Worm (Caenorhabditis elegans): Measurements from ENCODE around the gene grl-1.

The grl-1 gene

DNA sequence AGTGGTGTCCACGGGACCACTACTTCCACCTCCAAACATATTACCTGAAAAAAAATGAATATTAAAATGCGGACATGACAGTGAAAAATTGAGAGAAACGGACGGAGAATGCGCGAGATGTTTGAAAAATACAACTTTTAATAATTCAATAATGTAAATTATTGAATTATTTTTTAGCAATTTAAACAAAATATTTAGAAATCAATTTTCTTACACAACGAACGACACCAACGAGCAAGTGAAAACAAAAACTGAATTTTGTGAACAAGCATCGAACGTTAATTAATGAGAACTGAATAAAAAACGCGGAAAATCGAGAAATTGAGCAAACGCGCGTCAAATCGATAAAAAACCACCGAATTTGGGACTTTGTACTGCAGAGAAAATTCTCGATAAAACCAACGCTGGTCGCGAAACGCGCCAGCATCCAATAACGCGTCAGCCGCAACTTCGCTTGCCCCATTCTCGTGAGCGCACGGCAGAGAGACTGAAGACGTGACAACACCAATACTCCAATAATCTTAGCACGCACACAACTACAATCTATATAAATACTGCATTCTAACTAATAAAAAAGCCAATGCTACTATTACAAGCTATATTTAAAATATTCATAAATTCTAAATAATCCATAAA lies 28.7 kb downstream of the grl-1 start, which contains the start of the genes dnj-19 and nhr-47 (continued):
- 0 out of 2 replicates have a peak, but pooled peaks have one; percentile 39 for TF ChIP-seq egl-18 (GFP tag; IDR thresholded peaks at IDR 0.05)
- 0 out of 2 replicates have a peak, but pooled peaks have one; percentile 41 for TF ChIP-seq B0019.2 (GFP tag; conservative IDR thresholded peaks at IDR 0.05)
- peak; percentile 78 for TF ChIP-seq lsl-1 (GFP tag; optimal IDR thresholded peaks at IDR 0.05)
- TF ChIP-seq rec-8 (tag; optimal IDR thresholded peaks at IDR 0.05) = no peak
- no peak for TF ChIP-seq hlh-12 (tag; optimal IDR thresholded peaks at IDR 0.05)
- peak; percentile 96 for TF ChIP-seq ekl-4 (GFP tag; IDR thresholded peaks at IDR 0.05)
- TF ChIP-seq F57C9.4 (tag; optimal IDR thresholded peaks at IDR 0.05) = no peak
- peak; percentile 36 for TF ChIP-seq him-1 (tag; optimal IDR thresholded peaks at IDR 0.05)
- TF ChIP-seq K11D2.4 (GFP tag; IDR thresholded peaks at IDR 0.05) = peak; percentile 90
- peak; percentile 30 for TF ChIP-seq nhr-27 (tag; optimal IDR thresholded peaks at IDR 0.05)
- no peak for TF ChIP-seq mel-28 (tag; optimal IDR thresholded peaks at IDR 0.05; ENCODE audit: borderline replicate concordance)
- TF ChIP-seq sptf-2 (GFP tag; optimal IDR thresholded peaks at IDR 0.05) = no peak
- peak; percentile 82 for TF ChIP-seq xnd-1 (tag; optimal IDR thresholded peaks at IDR 0.05)
- peak; percentile 98 for TF ChIP-seq hsf-1 (GFP tag; IDR thresholded peaks at IDR 0.05)
- peak in 2 of 3 experiments; percentile 38 to 92 for TF ChIP-seq lin-35 (GFP tag; optimal IDR thresholded peaks at IDR 0.05)
- TF ChIP-seq sdz-38 (tag; optimal IDR thresholded peaks at IDR 0.05) = no peak
- peak; percentile 1 for TF ChIP-seq rpc-1 (optimal IDR thresholded peaks at IDR 0.05)
- TF ChIP-seq rpc-1 (tag; optimal IDR thresholded peaks at IDR 0.05) = no peak
- no peak for TF ChIP-seq F57A8.1 (GFP tag; optimal IDR thresholded peaks at IDR 0.05)
- TF ChIP-seq tbp1 (GFP tag; optimal IDR thresholded peaks at IDR 0.05) = peak; percentile 73
- TF ChIP-seq ceh-40 (GFP tag; IDR thresholded peaks at IDR 0.05) = no peak
- TF ChIP-seq aptf-3 (GFP tag; IDR thresholded peaks at IDR 0.05) = no peak
- TF ChIP-seq chd-7 (tag; optimal IDR thresholded peaks at IDR 0.05) = peak; percentile 83
- TF ChIP-seq T07F8.4 (tag; optimal IDR thresholded peaks at IDR 0.05) = no peak
- peak; percentile 91 for TF ChIP-seq C17E4.6 (GFP tag; IDR thresholded peaks at IDR 0.05)
- TF ChIP-seq ceh-79 (tag; optimal IDR thresholded peaks at IDR 0.05) = no peak
- TF ChIP-seq lin-26 (GFP tag; IDR thresholded peaks at IDR 0.05) = peak; percentile 49; the same call in 1 of the 2 replicates
- TF ChIP-seq nhr-80 (tag; optimal IDR thresholded peaks at IDR 0.05) = peak; percentile 70
- TF ChIP-seq K12H6.12 (tag; optimal IDR thresholded peaks at IDR 0.05) = peak; percentile 73
- TF ChIP-seq lin-40 (tag; optimal IDR thresholded peaks at IDR 0.05) = peak; percentile 95
- peak; percentile 75 for TF ChIP-seq ceh-100 (GFP tag; IDR thresholded peaks at IDR 0.05)
- no peak for TF ChIP-seq lsy-27 (tag; optimal IDR thresholded peaks at IDR 0.05; ENCODE audit: borderline replicate concordance, insufficient read depth)
- TF ChIP-seq ztf-3 (GFP tag; optimal IDR thresholded peaks at IDR 0.05) = no peak
- no peak for TF ChIP-seq ceh-58 (GFP tag; IDR thresholded peaks at IDR 0.05)
- TF ChIP-seq Y79H2A.3 (GFP tag; conservative IDR thresholded peaks at IDR 0.05) = no peak
- TF ChIP-seq hmg-20 (GFP tag; IDR thresholded peaks at IDR 0.05) = peak; percentile 88
- no peak for TF ChIP-seq ama-1 (optimal IDR thresholded peaks at IDR 0.05)
- TF ChIP-seq ama-1 (GFP tag; optimal IDR thresholded peaks at IDR 0.05) = no peak
- no peak for TF ChIP-seq unc-62 (GFP tag; optimal IDR thresholded peaks at IDR 0.05)
- peak; percentile 67 for TF ChIP-seq B0035.1 (tag; optimal IDR thresholded peaks at IDR 0.05)
- TF ChIP-seq dpff-1 (tag; optimal IDR thresholded peaks at IDR 0.05) = no peak
- TF ChIP-seq efl-1 (GFP tag; optimal IDR thresholded peaks at IDR 0.05) = peak; percentile 41
- no peak for TF ChIP-seq T26A5.8 (tag; optimal IDR thresholded peaks at IDR 0.05)
- no peak for TF ChIP-seq bed-2 (GFP tag; IDR thresholded peaks at IDR 0.05)
- 0 out of 2 replicates have a peak, but pooled peaks have one; percentile 32 for TF ChIP-seq Y95B8A.8 (GFP tag; IDR thresholded peaks at IDR 0.05)
- TF ChIP-seq aptf-2 (GFP tag; conservative IDR thresholded peaks at IDR 0.05) = no peak; the same call in 1 of the 2 replicates
- TF ChIP-seq ztf-28 (GFP tag; IDR thresholded peaks at IDR 0.05) = 0 out of 2 replicates have a peak, but pooled peaks have one; percentile 19
- TF ChIP-seq nhr-90 (tag; optimal IDR thresholded peaks at IDR 0.05) = no peak
- peak; percentile 85 for TF ChIP-seq athp-1 (tag; optimal IDR thresholded peaks at IDR 0.05)

Data from whole organism, young adult.